Fruit fly (Drosophila melanogaster) whole organism, embryonic: ENCODE data around the gene CG32537.
A peak's percentile ranks its signal among the peaks of the same experiment; 100 is the strongest.

ENCODE experiments used
- Aef1 ChIP-seq: fragments of 200-800 bp; sonication (Bioruptor generic); IDR thresholded peaks from 3 replicates; pipeline ENCODE4 v1.3.6; 2022; ENCODE audit warnings: missing biosample characterization, missing genetic modification characterization
- Atf6 ChIP-seq: fragments of 200-800 bp; sonication (Bioruptor generic); IDR thresholded peaks from 2 replicates; pipeline ENCODE4 v1.3.6; 2022; ENCODE audit warnings: missing biosample characterization, missing genetic modification characterization
- B-H1 ChIP-seq: fragments of 200-800 bp; sonication (Bioruptor generic); IDR thresholded peaks from 3 replicates; pipeline ENCODE4 v1.3.6; 2022; ENCODE audit warnings: missing biosample characterization, missing genetic modification characterization
- Bteb2 ChIP-seq: fragments of 200-800 bp; sonication (Bioruptor generic); optimal IDR thresholded peaks from 2 replicates; lab custom pipeline; 2016; ENCODE audit warnings: missing biosample characterization, missing genetic modification characterization
- CG1024 ChIP-seq: fragments of 200-800 bp; sonication (Bioruptor generic); IDR thresholded peaks from 2 replicates; pipeline ENCODE4 v1.3.6; 2022; ENCODE audit warnings: missing biosample characterization, missing genetic modification characterization
- CG10267 ChIP-seq: fragments of 200-800 bp; sonication (Bioruptor generic); optimal IDR thresholded peaks from 2 replicates; lab custom pipeline; 2018; ENCODE audit warnings: missing biosample characterization, mild to moderate bottlenecking, missing genetic modification characterization, moderate library complexity
- CG10431 ChIP-seq: fragments of 200-800 bp; sonication (Bioruptor generic); optimal IDR thresholded peaks from 3 replicates; lab custom pipeline; 2018; ENCODE audit warnings: missing biosample characterization, mild to moderate bottlenecking, missing genetic modification characterization
- CG11398 ChIP-seq: fragments of 200-800 bp; sonication (Bioruptor generic); optimal IDR thresholded peaks from 2 replicates; lab custom pipeline; 2016; ENCODE audit warnings: missing biosample characterization, missing genetic modification characterization
- CG12104 ChIP-seq: fragments of 200-800 bp; sonication (Bioruptor generic); optimal IDR thresholded peaks from 3 replicates; lab custom pipeline; 2016; ENCODE audit warnings: missing biosample characterization, missing genetic modification characterization
- CG12391 ChIP-seq: fragments of 200-800 bp; sonication (Bioruptor generic); optimal IDR thresholded peaks from 3 replicates; lab custom pipeline; 2018; ENCODE audit warnings: missing biosample characterization, mild to moderate bottlenecking, missing genetic modification characterization, moderate library complexity
- CG12942 ChIP-seq: fragments of 200-800 bp; sonication (Bioruptor generic); optimal IDR thresholded peaks from 3 replicates; lab custom pipeline; 2016; ENCODE audit warnings: missing biosample characterization, missing genetic modification characterization
- CG2129 ChIP-seq: fragments of 200-800 bp; sonication (Bioruptor generic); IDR thresholded peaks from 2 replicates; pipeline ENCODE4 v1.3.6; 2022; ENCODE audit warnings: missing biosample characterization, missing genetic modification characterization; ENCODE audit not compliant: partially characterized antibody
- CG32532 ChIP-seq: fragments of 200-800 bp; sonication (Bioruptor generic); IDR thresholded peaks from 2 replicates; pipeline ENCODE4 v1.3.6; 2022; ENCODE audit warnings: missing biosample characterization, missing genetic modification characterization
- CG3726 ChIP-seq: fragments of 200-800 bp; sonication (Bioruptor generic); IDR thresholded peaks from 3 replicates; pipeline ENCODE4, ENCODE4 v1.3.6; 2022; ENCODE audit warnings: missing biosample characterization, missing genetic modification characterization
- CG4730 ChIP-seq: fragments of 200-800 bp; sonication (Bioruptor generic); IDR thresholded peaks from 2 replicates; pipeline ENCODE4 v1.3.6; 2022; ENCODE audit warnings: missing biosample characterization, missing genetic modification characterization
- CG5180 ChIP-seq: fragments of 200-800 bp; sonication (Bioruptor generic); optimal IDR thresholded peaks from 3 replicates; lab custom pipeline; 2017; ENCODE audit warnings: missing biosample characterization, missing genetic modification characterization, mild to moderate bottlenecking, moderate library complexity, missing genetic modification reagents
- CG5953 ChIP-seq: fragments of 200-800 bp; sonication (Bioruptor generic); IDR thresholded peaks from 2 replicates; pipeline ENCODE4 v1.3.6; 2022; ENCODE audit warnings: missing biosample characterization, missing genetic modification characterization
- CG7745 ChIP-seq: fragments of 200-800 bp; sonication (Bioruptor generic); optimal IDR thresholded peaks from 2 replicates; lab custom pipeline; 2018; ENCODE audit warnings: missing biosample characterization, mild to moderate bottlenecking, missing genetic modification characterization, moderate library complexity
- CG8281 ChIP-seq: fragments of 200-800 bp; sonication (Bioruptor generic); optimal IDR thresholded peaks from 2 replicates; lab custom pipeline; 2018; ENCODE audit warnings: missing biosample characterization, mild to moderate bottlenecking, missing genetic modification characterization, moderate library complexity
- CG9797 ChIP-seq: fragments of 200-800 bp; sonication (Bioruptor generic); optimal IDR thresholded peaks from 3 replicates; lab custom pipeline; 2018; ENCODE audit warnings: missing biosample characterization, mild to moderate bottlenecking, missing genetic modification characterization
- CG9932 ChIP-seq: fragments of 200-800 bp; sonication (Bioruptor generic); IDR thresholded peaks from 2 replicates; pipeline ENCODE4 v1.3.6; 2022; ENCODE audit warnings: missing biosample characterization, missing genetic modification characterization
- D19B ChIP-seq: fragments of 200-800 bp; sonication (Bioruptor generic); optimal IDR thresholded peaks from 2 replicates; lab custom pipeline; 2017; ENCODE audit warnings: missing biosample characterization, mild to moderate bottlenecking, missing genetic modification characterization
- Doc3 ChIP-seq: fragments of 200-800 bp; sonication (Bioruptor generic); IDR thresholded peaks from 3 replicates; pipeline ENCODE4 v1.3.6; 2022; ENCODE audit warnings: missing biosample characterization, missing genetic modification characterization; ENCODE audit not compliant: partially characterized antibody
- Dref ChIP-seq: fragments of 200-800 bp; sonication (Bioruptor generic); IDR thresholded peaks from 2 replicates; pipeline ENCODE4 v1.3.6; 2022; ENCODE audit warnings: missing biosample characterization, missing genetic modification characterization
- Fer1 ChIP-seq: fragments of 200-800 bp; sonication (Bioruptor generic); optimal IDR thresholded peaks from 2 replicates; lab custom pipeline; 2017; ENCODE audit warnings: missing biosample characterization, mild to moderate bottlenecking, missing genetic modification characterization
- Fer2 ChIP-seq: fragments of 200-800 bp; sonication (Bioruptor generic); optimal IDR thresholded peaks from 2 replicates; lab custom pipeline; 2018; ENCODE audit warnings: missing biosample characterization, mild to moderate bottlenecking, missing genetic modification characterization, moderate library complexity
- Hr78 ChIP-seq, 2 experiments: fragments of 200-800 bp in 1 of 2; fragments of >200 bp in 1 of 2; sonication (Bioruptor generic) in 1 of 2; optimal IDR thresholded peaks; 2 replicates each; lab custom pipeline; 2017 to 2019; ENCODE audit warnings: missing biosample characterization in 2 of 2, missing genetic modification characterization in 2 of 2, mild to moderate bottlenecking in 1 of 2, moderate library complexity in 1 of 2
- MESR4 ChIP-seq: fragments of 200-800 bp; sonication (Bioruptor generic); optimal IDR thresholded peaks from 2 replicates; lab custom pipeline; 2018; ENCODE audit warnings: missing biosample characterization, mild to moderate bottlenecking, missing genetic modification characterization, moderate library complexity
- Mes4 ChIP-seq: fragments of 200-800 bp; sonication (Bioruptor generic); optimal IDR thresholded peaks from 2 replicates; lab custom pipeline; 2016; ENCODE audit warnings: missing biosample characterization, missing genetic modification characterization
- Mrtf ChIP-seq: fragments of 200-800 bp; sonication (Bioruptor generic); IDR thresholded peaks from 3 replicates; pipeline ENCODE4 v1.3.6; 2022; ENCODE audit warnings: missing biosample characterization, missing genetic modification characterization
- NC2β ChIP-seq: fragments of 200-800 bp; sonication (Bioruptor generic); optimal IDR thresholded peaks from 2 replicates; lab custom pipeline; 2016; ENCODE audit warnings: missing biosample characterization, missing genetic modification characterization
- Nf-YB ChIP-seq: fragments of 200-800 bp; sonication (Bioruptor generic); optimal IDR thresholded peaks from 3 replicates; lab custom pipeline; 2019; ENCODE audit warnings: missing biosample characterization, mild to moderate bottlenecking, missing genetic modification characterization, moderate library complexity
- PHDP ChIP-seq: fragments of 200-800 bp; sonication (Bioruptor generic); optimal IDR thresholded peaks from 3 replicates; lab custom pipeline; 2018; ENCODE audit warnings: missing biosample characterization, mild to moderate bottlenecking, missing genetic modification characterization, moderate library complexity
- Sin3A ChIP-seq: fragments of >200 bp; optimal IDR thresholded peaks from 2 replicates; lab custom pipeline; 2018
- Spps ChIP-seq: fragments of 200-800 bp; sonication (Bioruptor generic); optimal IDR thresholded peaks from 2 replicates; lab custom pipeline; 2018; ENCODE audit warnings: missing biosample characterization, mild to moderate bottlenecking, missing genetic modification characterization
- bowl ChIP-seq: fragments of 200-800 bp; sonication (Bioruptor generic); IDR thresholded peaks from 2 replicates; pipeline ENCODE4 v1.3.6; 2022; ENCODE audit warnings: missing biosample characterization, missing genetic modification characterization
- btn ChIP-seq: fragments of 200-800 bp; sonication (Bioruptor generic); optimal IDR thresholded peaks from 2 replicates; lab custom pipeline; 2016; ENCODE audit warnings: missing biosample characterization, missing genetic modification characterization
- chinmo ChIP-seq: fragments of 200-800 bp; sonication (Bioruptor generic); IDR thresholded peaks from 4 replicates; pipeline ENCODE4 v1.3.6; 2022; ENCODE audit warnings: missing biosample characterization, missing genetic modification characterization; ENCODE audit not compliant: partially characterized antibody
- croc ChIP-seq: fragments of 200-800 bp; sonication (Bioruptor generic); conservative IDR thresholded peaks from 3 replicates; pipeline ENCODE4 v1.3.6; 2022; ENCODE audit warnings: missing biosample characterization, missing genetic modification characterization
- crp ChIP-seq, 2 experiments: fragments of 200-800 bp; sonication (Bioruptor generic); optimal IDR thresholded peaks; 2 replicates in 1 of 2; 3 replicates in 1 of 2; lab custom pipeline; 2017; ENCODE audit warnings: missing biosample characterization in 2 of 2, missing genetic modification characterization in 2 of 2, mild to moderate bottlenecking in 1 of 2, moderate library complexity in 1 of 2
- dimm ChIP-seq: fragments of 200-800 bp; sonication (Bioruptor generic); IDR thresholded peaks from 2 replicates; pipeline ENCODE4 v1.3.6; 2022; ENCODE audit warnings: missing biosample characterization, missing genetic modification characterization
- emc ChIP-seq: fragments of 200-800 bp; sonication (Bioruptor generic); optimal IDR thresholded peaks from 2 replicates; lab custom pipeline; 2016; ENCODE audit warnings: missing biosample characterization, missing genetic modification characterization
- ftz-f1 ChIP-seq: fragments of 200-800 bp; sonication (Bioruptor generic); optimal IDR thresholded peaks from 2 replicates; lab custom pipeline; 2016; ENCODE audit warnings: missing biosample characterization, missing genetic modification characterization
- mld ChIP-seq: fragments of 200-800 bp; sonication (Bioruptor generic); IDR thresholded peaks from 3 replicates; pipeline ENCODE4 v1.3.6; 2022; ENCODE audit warnings: missing biosample characterization, missing genetic modification characterization; ENCODE audit not compliant: partially characterized antibody
- onecut ChIP-seq: fragments of 200-800 bp; sonication (Bioruptor generic); IDR thresholded peaks from 2 replicates; pipeline ENCODE4 v1.3.6; 2022; ENCODE audit warnings: missing biosample characterization, missing genetic modification characterization
- pb ChIP-seq: fragments of 200-800 bp; sonication (Bioruptor generic); optimal IDR thresholded peaks from 3 replicates; lab custom pipeline; 2016; ENCODE audit warnings: missing biosample characterization, missing genetic modification characterization
- prd ChIP-seq, 3 experiments: fragments of >200 bp in 2 of 3; fragments of 200-800 bp in 1 of 3; sonication (Bioruptor generic) in 1 of 3; optimal IDR thresholded peaks in 2 of 3; IDR thresholded peaks in 1 of 3; 2 replicates in 2 of 3; 3 replicates in 1 of 3; pipeline versions ENCODE4 v1.3.6 to Lab custom; 2017 to 2022; ENCODE audit warnings: missing biosample characterization in 1 of 3, missing genetic modification characterization in 1 of 3
- repo ChIP-seq: fragments of 200-800 bp; sonication (Bioruptor generic); optimal IDR thresholded peaks from 2 replicates; lab custom pipeline; 2016; ENCODE audit warnings: missing biosample characterization, missing genetic modification characterization
- slbo ChIP-seq: fragments of 200-800 bp; sonication (Bioruptor generic); IDR thresholded peaks from 2 replicates; pipeline ENCODE4 v1.3.6; 2022; ENCODE audit warnings: missing biosample characterization, missing genetic modification characterization
- trh ChIP-seq: fragments of 200-800 bp; sonication (Bioruptor generic); optimal IDR thresholded peaks from 2 replicates; lab custom pipeline; 2016; ENCODE audit warnings: missing biosample characterization, missing genetic modification characterization
- yki ChIP-seq: fragments of >200 bp; optimal IDR thresholded peaks from 3 replicates; lab custom pipeline; 2018

The CG32537 gene

dm6 chrX:19243379-19243834, 32.9 kb downstream of the CG32537 start, which contains the start of gene CG7889 (continued):
- TF ChIP-seq Sin3A (lab: Kevin White, UChicago) (no peak), yki (lab: Kevin White, UChicago) (no peak), Aef1 (GFP tag; lab: Robert Waterston, UW) (no peak), CG12942 (no peak), CG8281 (tag; lab: Kevin White, UChicago) (no peak), CG2129 (GFP tag; lab: Robert Waterston, UW) (no peak), Hr78 (GFP tag; optimal IDR thresholded peaks at IDR 0.05; lab: Kevin White, UChicago) (no peak), repo (no peak), Dref (GFP tag; lab: Robert Waterston, UW) (no peak), CG32532 (GFP tag; lab: Robert Waterston, UW) (no peak), Fer1 (GFP tag; lab: Kevin White, UChicago) (peak; percentile 25), CG3726 (GFP tag; lab: Robert Waterston, UW) (no peak), ftz-f1 (no peak), pb (GFP tag; lab: Kevin White, UChicago) (no peak), CG12104 (GFP tag; lab: Kevin White, UChicago) (peak; percentile 4), NC2β (GFP tag; lab: Kevin White, UChicago) (no peak), B-H1 (GFP tag; lab: Robert Waterston, UW) (no peak), Mes4 (no peak), Fer2 (tag; lab: Kevin White, UChicago) (no peak), onecut (GFP tag; lab: Robert Waterston, UW) (no peak), croc (GFP tag; lab: Robert Waterston, UW) (no peak), CG10267 (peak; percentile 34), MESR4 (GFP tag; lab: Kevin White, UChicago) (peak; percentile 61), CG10431 (GFP tag; lab: Kevin White, UChicago) (no peak), dimm (no peak), CG9797 (GFP tag; lab: Kevin White, UChicago) (peak; percentile 52), Atf6 (GFP tag; lab: Robert Waterston, UW) (no peak), mld (no peak), chinmo (GFP tag; lab: Robert Waterston, UW) (no peak), crp (GFP tag; optimal IDR thresholded peaks at IDR 0.05; lab: Kevin White, UChicago) (no peak), Nf-YB (no peak), CG5953 (no peak), D19B (GFP tag; lab: Kevin White, UChicago) (no peak), emc (GFP tag; lab: Kevin White, UChicago) (no peak), CG12391 (tag; lab: Kevin White, UChicago) (peak; percentile 11), Doc3 (no peak), Mrtf (GFP tag; lab: Robert Waterston, UW) (no peak), trh (no peak), CG4730 (no peak), slbo (GFP tag; lab: Robert Waterston, UW) (peak; percentile 53; the same call in 1 of the 2 replicates), CG5180 (GFP tag; lab: Kevin White, UChicago) (no peak), Bteb2 (GFP tag; lab: Kevin White, UChicago) (no peak), PHDP (tag; lab: Kevin White, UChicago) (no peak), prd (optimal IDR thresholded peaks at IDR 0.05; lab: Kevin White, UChicago) (no peak), prd (GFP tag; IDR thresholded peaks at IDR 0.05; lab: Robert Waterston, UW) (no peak; the same call in 2 of the 3 replicates), bowl (GFP tag; lab: Robert Waterston, UW) (no peak), CG11398 (GFP tag; lab: Kevin White, UChicago) (no peak), CG9932 (GFP tag; lab: Robert Waterston, UW) (peak; percentile 28; the same call in 1 of the 2 replicates), CG1024 (GFP tag; lab: Robert Waterston, UW) (no peak; the same call in 1 of the 2 replicates), Spps (tag; lab: Kevin White, UChicago) (no peak), CG7745 (no peak), btn (GFP tag; lab: Kevin White, UChicago) (no peak)
